Worm (Caenorhabditis elegans) whole organism, dauer: Measurements from ENCODE around the gene ZK686.5.

Source experiments
- unc-62 ChIP-seq: sonication (generic microtip); optimal IDR thresholded peaks from 2 replicates; lab custom pipeline; 2017; ENCODE audit warnings: missing biosample characterization, missing genetic modification reagents, missing genetic modification characterization

The ZK686.5 gene

ce11 chrIII:7736003-7736402 lies 31.3 kb downstream of the ZK686.5 start:
- TF ChIP-seq unc-62 (GFP tag; lab: Kevin White, UChicago): no peak

ce11 chrIII:7734105-7734504 lies 33.2 kb downstream of the ZK686.5 start:
- TF ChIP-seq unc-62 (GFP tag; lab: Kevin White, UChicago): no peak

DNA sequence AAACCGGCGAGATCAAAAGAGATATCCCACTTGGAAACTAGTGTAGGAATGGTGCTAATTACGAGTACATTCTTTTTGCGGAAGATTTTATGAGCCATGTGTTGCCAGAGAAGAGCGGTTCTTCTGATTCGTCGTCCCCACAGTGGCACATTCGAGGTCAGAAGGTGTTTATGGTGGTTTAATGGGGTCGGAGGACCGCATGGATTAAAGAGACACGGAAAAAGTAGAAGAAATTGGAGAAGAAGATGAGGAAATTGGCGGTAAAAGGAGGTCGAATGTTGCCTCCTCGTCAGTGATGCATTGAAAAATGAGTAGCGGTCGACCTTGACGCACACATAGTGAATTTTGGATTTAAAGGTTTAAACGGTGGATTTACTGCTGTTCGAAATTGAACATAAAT lies 33.8 kb downstream of the ZK686.5 start:
- no peak for TF ChIP-seq unc-62 (GFP tag; lab: Kevin White, UChicago)

- TF ChIP-seq unc-62 (GFP tag; lab: Kevin White, UChicago): no peak
Observed at ce11 chrIII:7731085-7731484, 36.2 kb downstream of the ZK686.5 start.

DNA sequence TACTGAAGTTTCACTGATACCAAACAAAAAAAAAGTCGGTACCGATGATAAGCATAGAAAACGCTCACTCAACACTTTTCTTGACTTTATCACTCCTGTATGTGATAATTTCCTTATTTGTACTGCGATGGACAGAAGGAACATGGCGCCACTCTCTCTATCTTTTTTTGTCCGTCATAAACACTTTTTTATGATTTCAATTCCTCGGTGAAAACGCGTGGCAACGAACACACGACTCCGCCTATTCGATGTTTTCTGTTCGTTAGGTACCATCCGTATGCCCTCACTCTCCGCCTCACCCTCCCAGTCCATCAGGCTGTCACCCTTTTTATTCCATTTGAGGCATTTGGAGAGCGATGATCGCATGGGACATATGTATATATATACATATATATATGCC lies 37.0 kb downstream of the ZK686.5 start:
- TF ChIP-seq unc-62 (GFP tag; lab: Kevin White, UChicago): no peak

ce11 chrIII:7729534-7730061 lies 37.7 kb downstream of the ZK686.5 start, which contains the start of gene ZK112.4:
TSS of gene ZK112.4 (minus strand) at chrIII:7730011.
- TF ChIP-seq unc-62 (GFP tag; lab: Kevin White, UChicago): no peak

DNA sequence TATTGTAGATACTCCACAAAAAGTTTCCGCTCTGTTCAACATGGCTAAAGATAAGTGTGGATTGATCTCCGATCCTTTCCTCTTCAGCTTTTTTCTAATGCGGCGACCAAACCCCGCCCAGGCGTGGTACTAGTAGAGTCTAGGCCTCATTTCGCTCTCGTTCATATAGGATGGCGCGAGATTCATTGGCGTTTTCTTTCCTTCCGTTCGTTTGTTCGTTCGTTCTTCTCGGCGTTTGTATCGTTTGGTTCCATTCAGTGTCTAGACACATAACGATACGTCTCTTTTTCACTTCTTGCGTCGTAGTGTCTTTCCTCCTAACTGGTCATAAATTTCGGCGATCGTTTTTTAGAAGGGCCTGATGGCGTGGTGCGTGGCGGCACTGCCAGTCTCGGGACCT lies 38.3 kb downstream of the ZK686.5 start:
- TF ChIP-seq unc-62 (GFP tag; lab: Kevin White, UChicago): no peak

DNA sequence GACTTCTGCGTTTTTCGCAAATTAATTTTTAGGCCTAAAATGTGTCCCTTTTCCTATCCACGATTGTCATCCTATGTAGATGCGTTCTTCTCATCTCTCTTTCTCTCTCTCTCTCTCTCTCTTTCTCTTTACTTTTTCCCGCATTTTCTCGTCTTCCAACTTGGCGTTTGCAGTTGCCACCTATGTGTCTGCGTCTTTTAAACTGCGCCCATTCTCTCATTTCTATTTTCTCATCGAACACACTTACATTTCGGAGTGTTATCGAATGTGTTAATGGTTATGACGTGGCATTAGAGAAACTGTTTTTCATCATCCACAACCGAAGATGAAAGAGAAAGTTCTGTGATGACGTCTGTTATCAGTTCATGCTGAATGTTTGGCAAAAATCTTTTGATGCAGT lies 38.8 kb downstream of the ZK686.5 start:
- TF ChIP-seq unc-62 (GFP tag; lab: Kevin White, UChicago): no peak

ce11 chrIII:7726500-7726899 lies 40.8 kb downstream of the ZK686.5 start:
- TF ChIP-seq unc-62 (GFP tag; lab: Kevin White, UChicago): no peak

- TF ChIP-seq unc-62 (GFP tag; lab: Kevin White, UChicago): no peak
Observed at ce11 chrIII:7725483-7726250, 41.6 kb downstream of the ZK686.5 start.

DNA sequence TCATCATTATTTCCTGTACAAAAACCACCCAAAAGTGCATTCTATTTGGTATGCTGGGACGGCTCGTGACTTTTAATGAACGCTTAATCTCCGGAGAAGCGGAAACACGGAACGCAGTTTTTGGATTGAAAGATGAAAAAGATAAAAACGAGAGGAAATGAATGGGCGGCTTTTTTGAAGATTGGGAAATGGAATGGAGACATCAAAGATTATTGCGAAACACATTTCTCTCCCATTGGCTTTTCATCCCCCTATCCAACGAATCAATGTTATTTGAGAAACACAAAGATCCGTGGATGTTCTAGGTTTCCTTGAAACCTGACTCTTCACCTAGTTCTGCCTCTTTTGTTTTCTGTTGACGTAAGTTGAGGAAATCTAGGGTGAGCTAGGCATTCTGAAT lies 42.9 kb downstream of the ZK686.5 start:
- no peak for TF ChIP-seq unc-62 (GFP tag; lab: Kevin White, UChicago)

- TF ChIP-seq unc-62 (GFP tag; lab: Kevin White, UChicago): no peak
Observed at ce11 chrIII:7723412-7724068, 43.8 kb downstream of the ZK686.5 start.

DNA sequence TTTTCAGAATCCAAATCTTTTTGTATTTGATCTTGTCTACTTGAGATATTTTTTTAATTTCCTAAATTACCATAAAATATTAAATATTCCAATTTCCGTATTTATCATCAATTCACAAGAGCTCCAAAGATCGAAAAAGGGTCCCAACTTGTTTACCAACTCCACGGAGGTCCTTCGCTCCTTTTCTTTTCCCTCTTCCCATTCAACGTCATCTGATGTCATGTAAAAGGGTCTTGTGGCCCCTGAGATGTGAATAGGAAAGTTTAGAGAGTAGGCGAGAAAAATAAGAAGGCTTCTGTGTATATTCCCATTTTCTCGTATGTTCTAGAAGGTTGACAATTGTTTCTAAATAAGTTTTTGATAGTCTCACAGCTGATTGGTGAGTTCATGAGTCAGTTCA lies 44.3 kb downstream of the ZK686.5 start:
- TF ChIP-seq unc-62 (GFP tag; lab: Kevin White, UChicago): no peak

ce11 chrIII:7722411-7722810 lies 44.9 kb downstream of the ZK686.5 start:
- TF ChIP-seq unc-62 (GFP tag; lab: Kevin White, UChicago): no peak

- no peak for TF ChIP-seq unc-62 (GFP tag; lab: Kevin White, UChicago)
Observed at ce11 chrIII:7721513-7721912, 45.8 kb downstream of the ZK686.5 start.

ce11 chrIII:7720861-7721260 lies 46.5 kb downstream of the ZK686.5 start:
- no peak for TF ChIP-seq unc-62 (GFP tag; lab: Kevin White, UChicago)
